Worm (Caenorhabditis elegans): Measurements from ENCODE around the gene C17C3.3.

The C17C3.3 gene

DNA sequence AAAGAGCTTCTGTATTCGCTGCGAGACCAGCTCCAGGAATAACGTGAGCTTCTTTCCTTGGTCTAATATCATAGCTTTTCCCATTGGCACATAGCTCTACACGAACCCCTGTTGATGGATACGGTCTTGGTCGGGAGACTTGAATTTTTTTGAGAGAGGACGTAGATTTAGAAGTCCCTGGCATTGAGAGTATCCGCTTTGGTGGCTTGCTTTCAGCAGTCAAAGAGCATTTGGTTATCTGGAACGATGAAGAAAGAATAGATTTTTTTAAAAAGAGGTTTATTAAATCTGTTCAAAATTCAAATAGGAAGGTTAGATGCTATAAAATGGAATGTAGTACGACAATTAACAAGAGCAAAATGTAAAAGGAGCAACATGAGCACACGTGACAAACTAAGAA lies 28.2 kb downstream of the C17C3.3 start, which contains the start of gene C17G10.13:
TSS of gene C17G10.13 (minus strand) at position 101 of the 400 bp plus-strand sequence.
- TF ChIP-seq M03D4.4 (tag; optimal IDR thresholded peaks at IDR 0.05): no peak
- no peak for TF ChIP-seq nhr-237 (tag; optimal IDR thresholded peaks at IDR 0.05)
- TF ChIP-seq lsy-2 (tag; optimal IDR thresholded peaks at IDR 0.05): no peak

DNA sequence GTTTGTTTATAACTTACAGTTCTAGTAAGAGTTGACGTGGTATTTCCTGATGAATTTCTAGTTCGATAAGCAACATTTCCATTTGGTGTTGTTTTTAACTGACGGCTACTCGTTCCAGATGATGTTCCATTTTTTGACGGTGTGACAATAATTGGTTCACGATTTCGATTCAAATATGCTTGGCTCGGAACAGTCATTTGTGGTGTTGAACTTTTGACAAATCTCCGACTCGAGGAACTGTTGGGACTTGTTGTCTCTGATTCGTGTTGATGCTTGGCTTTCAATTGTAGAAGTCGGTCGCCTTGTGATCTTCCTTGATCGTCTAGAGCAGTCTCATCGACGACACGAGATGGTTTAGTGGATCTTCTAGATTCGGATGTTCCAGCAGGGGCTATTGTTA lies 30.0 kb downstream of the C17C3.3 start:
- TF ChIP-seq ztf-11 (tag; optimal IDR thresholded peaks at IDR 0.05): no peak
- TF ChIP-seq nhr-76 (tag; optimal IDR thresholded peaks at IDR 0.05): no peak
- TF ChIP-seq nhr-2 (tag; optimal IDR thresholded peaks at IDR 0.05): no peak
- TF ChIP-seq nhr-12 (tag; optimal IDR thresholded peaks at IDR 0.05): no peak
- no peak for TF ChIP-seq nhr-237 (tag; optimal IDR thresholded peaks at IDR 0.05)
- TF ChIP-seq ceh-39 (tag; optimal IDR thresholded peaks at IDR 0.05): no peak
- TF ChIP-seq mls-2 (tag; optimal IDR thresholded peaks at IDR 0.05): no peak
- TF ChIP-seq elt-3 (tag; optimal IDR thresholded peaks at IDR 0.05): no peak

DNA sequence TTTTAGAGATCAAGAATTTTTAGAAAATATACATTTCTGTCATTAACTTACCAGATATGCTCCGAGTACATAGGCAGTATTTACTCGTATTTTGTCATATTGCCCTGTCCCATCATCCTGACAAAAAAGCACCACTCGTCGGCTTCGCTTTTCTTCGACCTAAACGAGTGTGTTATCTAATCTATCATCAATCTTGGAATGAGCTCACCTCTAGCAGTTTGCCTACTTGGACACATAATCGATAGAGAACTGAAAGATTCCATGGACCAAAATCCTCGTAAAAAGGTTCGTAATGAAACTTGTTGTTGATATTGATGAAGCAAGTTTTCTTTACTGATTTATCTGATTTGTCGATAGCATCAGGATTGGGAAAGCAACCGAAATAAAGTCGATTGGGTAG lies 31.3 kb downstream of the C17C3.3 start:
- no peak for TF ChIP-seq bed-3 (GFP tag; optimal IDR thresholded peaks at IDR 0.05)
- TF ChIP-seq ceh-83 (GFP tag; optimal IDR thresholded peaks at IDR 0.05): no peak
- TF ChIP-seq ceh-43 (GFP tag; optimal IDR thresholded peaks at IDR 0.05): no peak
- no peak for TF ChIP-seq unc-120 (tag; optimal IDR thresholded peaks at IDR 0.05; ENCODE audit: poor library complexity, severe bottlenecking)
- no peak for TF ChIP-seq nhr-28 (tag; optimal IDR thresholded peaks at IDR 0.05)
- no peak for TF ChIP-seq zip-8 (tag; optimal IDR thresholded peaks at IDR 0.05)
- TF ChIP-seq nhr-76 (tag; optimal IDR thresholded peaks at IDR 0.05): no peak
- no peak for TF ChIP-seq elt-3 (tag; optimal IDR thresholded peaks at IDR 0.05)
- TF ChIP-seq unc-62 (GFP tag; optimal IDR thresholded peaks at IDR 0.05): no peak
- TF ChIP-seq unc-39 (tag; optimal IDR thresholded peaks at IDR 0.05): no peak
- TF ChIP-seq ces-1 (GFP tag; optimal IDR thresholded peaks at IDR 0.05): no peak
- no peak for TF ChIP-seq ztf-11 (tag; optimal IDR thresholded peaks at IDR 0.05)

DNA sequence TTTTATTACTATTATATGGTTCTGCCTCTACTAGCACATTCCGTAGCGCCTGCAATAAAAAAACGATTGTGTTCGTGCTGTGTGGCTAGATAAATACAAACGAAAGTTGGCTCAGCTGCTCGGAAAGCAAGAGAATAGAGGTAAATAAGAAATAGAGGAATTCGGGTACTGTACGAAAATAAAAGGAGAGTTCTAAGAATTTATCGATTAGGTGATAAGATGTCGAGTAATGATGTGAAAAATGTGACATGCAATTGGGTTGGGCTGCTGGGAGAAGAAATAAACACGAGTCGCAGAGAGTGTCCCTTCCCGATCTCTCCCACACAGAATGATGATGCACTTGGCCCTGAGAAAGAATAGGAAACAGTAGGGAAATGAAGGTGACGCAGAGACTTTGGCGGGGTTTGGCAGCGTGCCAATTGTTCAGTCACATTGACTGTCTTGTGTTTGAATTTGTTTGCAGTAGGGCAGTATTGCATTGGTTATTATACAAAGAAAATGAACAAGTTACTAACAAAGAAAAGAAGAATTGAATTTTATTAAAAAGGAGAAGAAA lies 31.9 kb downstream of the C17C3.3 start, which contains the start of gene cdc-14:
TSS of gene cdc-14 (minus strand) at position 51 of the 556 bp plus-strand sequence.
- TF ChIP-seq tbx-8 (GFP tag; optimal IDR thresholded peaks at IDR 0.05): no peak
- no peak for TF ChIP-seq pha-4 (tag; optimal IDR thresholded peaks at IDR 0.05)
- TF ChIP-seq nhr-2 (tag; optimal IDR thresholded peaks at IDR 0.05): peak; percentile 2
- TF ChIP-seq nhr-28 (tag; optimal IDR thresholded peaks at IDR 0.05): no peak
- TF ChIP-seq mls-2 (tag; optimal IDR thresholded peaks at IDR 0.05): no peak
- peak; percentile 47 for TF ChIP-seq cnd-1 (tag; optimal IDR thresholded peaks at IDR 0.05)
- TF ChIP-seq nhr-76 (tag; optimal IDR thresholded peaks at IDR 0.05): no peak
- TF ChIP-seq ceh-83 (GFP tag; optimal IDR thresholded peaks at IDR 0.05): no peak
- no peak for TF ChIP-seq sptf-1 (tag; optimal IDR thresholded peaks at IDR 0.05)
- peak; percentile 75 for TF ChIP-seq ceh-39 (tag; optimal IDR thresholded peaks at IDR 0.05)
- no peak for TF ChIP-seq mab-5 (tag; optimal IDR thresholded peaks at IDR 0.05)
- TF ChIP-seq ham-2 (GFP tag; optimal IDR thresholded peaks at IDR 0.05): no peak
- peak; percentile 81 for TF ChIP-seq lin-13 (tag; optimal IDR thresholded peaks at IDR 0.05)
- TF ChIP-seq nhr-12 (tag; optimal IDR thresholded peaks at IDR 0.05): no peak
- peak; percentile 86 for TF ChIP-seq hlh-1 (tag; optimal IDR thresholded peaks at IDR 0.05)
- TF ChIP-seq lin-32 (GFP tag; optimal IDR thresholded peaks at IDR 0.05): no peak
- TF ChIP-seq elt-1 (tag; optimal IDR thresholded peaks at IDR 0.05; ENCODE audit: borderline replicate concordance, insufficient read depth): no peak
- TF ChIP-seq drap-1 (GFP tag; optimal IDR thresholded peaks at IDR 0.05): no peak
- TF ChIP-seq blmp-1 (tag; optimal IDR thresholded peaks at IDR 0.05): no peak
- TF ChIP-seq unc-62 (GFP tag; optimal IDR thresholded peaks at IDR 0.05): peak; percentile 80
- no peak for TF ChIP-seq elt-3 (tag; optimal IDR thresholded peaks at IDR 0.05)
- peak; percentile 87 for TF ChIP-seq mep-1 (tag; optimal IDR thresholded peaks at IDR 0.05)
- peak; percentile 44 for TF ChIP-seq lsy-2 (tag; optimal IDR thresholded peaks at IDR 0.05)
- no peak for TF ChIP-seq sem-2 (GFP tag; optimal IDR thresholded peaks at IDR 0.05)
- TF ChIP-seq unc-120 (tag; optimal IDR thresholded peaks at IDR 0.05; ENCODE audit: poor library complexity, severe bottlenecking): peak; percentile 74
- TF ChIP-seq ces-1 (GFP tag; optimal IDR thresholded peaks at IDR 0.05): peak; percentile 45
- no peak for TF ChIP-seq bed-3 (GFP tag; optimal IDR thresholded peaks at IDR 0.05)
- TF ChIP-seq ztf-11 (tag; optimal IDR thresholded peaks at IDR 0.05): no peak
- no peak for TF ChIP-seq snpc-4 (tag; optimal IDR thresholded peaks at IDR 0.05)
- no peak for TF ChIP-seq unc-39 (tag; optimal IDR thresholded peaks at IDR 0.05)
- no peak for TF ChIP-seq M03D4.4 (tag; optimal IDR thresholded peaks at IDR 0.05)
- TF ChIP-seq flh-1 (GFP tag; optimal IDR thresholded peaks at IDR 0.05): no peak
- TF ChIP-seq nhr-237 (tag; optimal IDR thresholded peaks at IDR 0.05): peak; percentile 39
- TF ChIP-seq ceh-43 (GFP tag; optimal IDR thresholded peaks at IDR 0.05): no peak
- no peak for TF ChIP-seq zip-8 (tag; optimal IDR thresholded peaks at IDR 0.05)
